Fruit fly (Drosophila melanogaster): ENCODE results near the gene CG9541.
A peak's percentile ranks its signal among the peaks of the same experiment; 100 is the strongest.

The CG9541 gene

DNA sequence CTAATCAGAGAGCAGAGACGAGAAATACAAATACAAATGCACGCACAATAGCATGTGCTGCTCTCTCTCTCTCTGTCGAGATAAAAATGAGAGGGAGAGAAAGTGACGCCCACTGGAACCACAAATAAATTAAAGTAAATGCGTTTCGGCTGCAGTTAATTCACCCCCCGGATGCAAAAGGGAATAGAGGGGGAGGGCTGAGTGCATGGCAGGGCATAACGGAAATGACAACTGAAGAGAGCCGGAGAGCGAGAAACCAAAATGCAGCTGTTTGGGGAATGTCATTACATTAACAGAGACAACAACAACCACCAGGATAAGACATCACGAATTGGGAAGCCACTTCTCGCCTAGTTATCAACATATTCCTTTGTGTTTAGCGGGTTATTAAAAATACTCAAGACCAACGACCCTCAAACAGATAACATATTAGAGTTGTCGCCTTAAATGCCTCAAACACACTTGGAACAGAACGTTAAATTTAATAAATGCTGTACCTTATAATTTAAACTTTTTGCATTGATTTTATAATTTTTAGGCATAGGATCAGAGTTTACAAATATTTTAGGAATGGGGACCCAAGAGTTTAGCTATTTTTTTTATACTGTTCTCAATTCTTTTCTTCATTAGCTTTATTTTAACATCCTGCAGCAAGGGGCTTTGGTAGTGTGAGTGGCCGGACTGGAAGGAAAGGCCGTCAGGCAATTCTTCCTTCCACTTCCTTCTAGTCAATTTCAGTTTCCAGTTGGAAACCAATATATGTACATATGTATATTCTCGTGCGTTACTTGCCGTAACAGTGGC, 25.1 kb downstream of the CG9541 start (continued):
- TF ChIP-seq CG6683 (GFP tag; optimal IDR thresholded peaks at IDR 0.05) (no peak), insv (GFP tag; optimal IDR thresholded peaks at IDR 0.05) (peak in 1 of 2 experiments; percentile 47), CG12236 (GFP tag; optimal IDR thresholded peaks at IDR 0.05) (no peak), CG12391 (tag; optimal IDR thresholded peaks at IDR 0.05) (peak; percentile 12), Lim3 (GFP tag; IDR thresholded peaks at IDR 0.05) (no peak), onecut (GFP tag; IDR thresholded peaks at IDR 0.05) (no peak), mirr (GFP tag; optimal IDR thresholded peaks at IDR 0.05) (no peak), CG1024 (GFP tag; IDR thresholded peaks at IDR 0.05) (no peak), CG17802 (tag; optimal IDR thresholded peaks at IDR 0.05) (no peak), exex (tag; optimal IDR thresholded peaks at IDR 0.05) (no peak), CG7271 (tag; optimal IDR thresholded peaks at IDR 0.05) (no peak), Asciz (GFP tag; optimal IDR thresholded peaks at IDR 0.05) (no peak), sisA (GFP tag; IDR thresholded peaks at IDR 0.05) (no peak), CG15479 (GFP tag; optimal IDR thresholded peaks at IDR 0.05) (peak; percentile 42), Dip3 (GFP tag; optimal IDR thresholded peaks at IDR 0.05) (no peak), btn (GFP tag; optimal IDR thresholded peaks at IDR 0.05) (no peak), CG6254 (GFP tag; optimal IDR thresholded peaks at IDR 0.05) (no peak), dysf (GFP tag; IDR thresholded peaks at IDR 0.05) (no peak), CG2889 (GFP tag; IDR thresholded peaks at IDR 0.05) (no peak), Atf-2 (GFP tag; optimal IDR thresholded peaks at IDR 0.05) (no peak), CG11723 (GFP tag; optimal IDR thresholded peaks at IDR 0.05) (no peak), ara (GFP tag; IDR thresholded peaks at IDR 0.05) (no peak), Myb (GFP tag; optimal IDR thresholded peaks at IDR 0.05) (no peak), tna (GFP tag; IDR thresholded peaks at IDR 0.05; ENCODE audit: partially characterized antibody) (no peak), Pdp1 (GFP tag; optimal IDR thresholded peaks at IDR 0.05) (peak in 1 of 2 experiments; percentile 41), CG17568 (GFP tag; optimal IDR thresholded peaks at IDR 0.05) (no peak), CG2875 (GFP tag; optimal IDR thresholded peaks at IDR 0.05) (no peak), Doc2 (GFP tag; IDR thresholded peaks at IDR 0.05) (no peak), D19B (GFP tag; optimal IDR thresholded peaks at IDR 0.05) (no peak), vnd (GFP tag; IDR thresholded peaks at IDR 0.05; ENCODE audit: partially characterized antibody) (no peak), CG3847 (GFP tag; IDR thresholded peaks at IDR 0.05) (no peak), CG9797 (GFP tag; optimal IDR thresholded peaks at IDR 0.05) (no peak), Mrtf (GFP tag; IDR thresholded peaks at IDR 0.05) (no peak), CG15696 (tag; optimal IDR thresholded peaks at IDR 0.05) (no peak), CG10565 (GFP tag; optimal IDR thresholded peaks at IDR 0.05) (no peak), Sox100B (GFP tag; optimal IDR thresholded peaks at IDR 0.05) (no peak), CG16813 (GFP tag; IDR thresholded peaks at IDR 0.05; ENCODE audit: partially characterized antibody) (no peak), Dad (GFP tag; optimal IDR thresholded peaks at IDR 0.05) (no peak), CG5245 (GFP tag; optimal IDR thresholded peaks at IDR 0.05) (no peak), klu (GFP tag; IDR thresholded peaks at IDR 0.05) (no peak), esg (GFP tag; conservative IDR thresholded peaks at IDR 0.05) (no peak), Med (GFP tag) (no peak), CG11456 (GFP tag; IDR thresholded peaks at IDR 0.05) (no peak), caup (GFP tag; optimal IDR thresholded peaks at IDR 0.05; ENCODE audit: severe bottlenecking) (no peak), sens (GFP tag) (peak; percentile 87), Sox102F (GFP tag; optimal IDR thresholded peaks at IDR 0.05) (no peak), CG18262 (tag; optimal IDR thresholded peaks at IDR 0.05) (peak; percentile 28), so (GFP tag; IDR thresholded peaks at IDR 0.05) (no peak), CG17361 (GFP tag; IDR thresholded peaks at IDR 0.05) (no peak), CG17186 (GFP tag; optimal IDR thresholded peaks at IDR 0.05) (no peak)

All from whole organism, embryonic.